Fruit fly (Drosophila melanogaster) whole organism, embryonic: ENCODE data around the gene polo.

ENCODE experiments used
- CG1024 ChIP-seq: fragments of 200-800 bp; sonication (Bioruptor generic); IDR thresholded peaks from 2 replicates; pipeline ENCODE4 v1.3.6; 2022; ENCODE audit warnings: missing biosample characterization, missing genetic modification characterization
- CG9797 ChIP-seq: fragments of 200-800 bp; sonication (Bioruptor generic); optimal IDR thresholded peaks from 3 replicates; lab custom pipeline; 2018; ENCODE audit warnings: missing biosample characterization, mild to moderate bottlenecking, missing genetic modification characterization
- nom ChIP-seq: fragments of 200-800 bp; sonication (Bioruptor generic); optimal IDR thresholded peaks from 2 replicates; lab custom pipeline; 2017; ENCODE audit warnings: missing biosample characterization, missing genetic modification characterization, mild to moderate bottlenecking, moderate library complexity, missing genetic modification reagents

- no peak for TF ChIP-seq CG9797 (GFP tag; lab: Kevin White, UChicago)
- no peak for TF ChIP-seq nom
- no peak for TF ChIP-seq CG1024 (GFP tag; lab: Robert Waterston, UW)
These were observed 28.2 kb upstream of the polo start for dm6 chr3L:20281254-20281653.
